Fruit fly (Drosophila melanogaster): ENCODE data around the gene CG3014.

Gene CG3014

DNA sequence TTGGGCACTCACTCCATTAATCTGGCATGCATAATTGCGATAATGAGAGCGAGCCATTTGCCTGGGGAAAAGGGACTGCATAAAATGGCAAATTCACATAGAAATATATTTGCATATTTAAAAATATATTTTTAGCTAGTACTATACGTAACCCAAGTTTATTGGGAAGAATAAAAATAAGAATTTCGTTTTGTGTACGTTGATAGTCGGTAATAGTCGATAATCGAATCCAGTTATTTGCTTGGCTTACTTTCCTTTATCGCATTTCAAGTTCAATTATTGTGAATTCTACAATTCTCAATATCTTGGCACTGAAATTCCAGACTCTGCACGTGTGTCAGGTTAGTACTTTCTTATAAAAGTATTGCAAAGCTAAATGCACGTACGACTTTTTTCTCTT lies at the start of gene CG3014:
Gene CG3014 (minus strand): TSS at position 101 of the 400 bp plus-strand sequence.
- TF ChIP-seq Hr96 (GFP tag; optimal IDR thresholded peaks at IDR 0.05), result no peak
- TF ChIP-seq CG12768 (GFP tag; optimal IDR thresholded peaks at IDR 0.05), result no peak
- no peak for TF ChIP-seq CG5204 (GFP tag; optimal IDR thresholded peaks at IDR 0.05)
- no peak for TF ChIP-seq CG1620 (GFP tag; optimal IDR thresholded peaks at IDR 0.05)
- no peak for TF ChIP-seq CG11617 (GFP tag; optimal IDR thresholded peaks at IDR 0.05)
- TF ChIP-seq cic (GFP tag; optimal IDR thresholded peaks at IDR 0.05), result no peak
- TF ChIP-seq CG33017 (tag; optimal IDR thresholded peaks at IDR 0.05), result no peak
- no peak for TF ChIP-seq Clk (GFP tag; optimal IDR thresholded peaks at IDR 0.05)
- no peak for TF ChIP-seq CG7045 (GFP tag; optimal IDR thresholded peaks at IDR 0.05)
- no peak for TF ChIP-seq bab1 (GFP tag; optimal IDR thresholded peaks at IDR 0.05)
- TF ChIP-seq tj (GFP tag; optimal IDR thresholded peaks at IDR 0.05), result no peak
- no peak for TF ChIP-seq kay (GFP tag; ENCODE audit: borderline replicate concordance)
- TF ChIP-seq CG7101 (tag; optimal IDR thresholded peaks at IDR 0.05), result no peak
- no peak for TF ChIP-seq Crg-1 (GFP tag; optimal IDR thresholded peaks at IDR 0.05)

DNA sequence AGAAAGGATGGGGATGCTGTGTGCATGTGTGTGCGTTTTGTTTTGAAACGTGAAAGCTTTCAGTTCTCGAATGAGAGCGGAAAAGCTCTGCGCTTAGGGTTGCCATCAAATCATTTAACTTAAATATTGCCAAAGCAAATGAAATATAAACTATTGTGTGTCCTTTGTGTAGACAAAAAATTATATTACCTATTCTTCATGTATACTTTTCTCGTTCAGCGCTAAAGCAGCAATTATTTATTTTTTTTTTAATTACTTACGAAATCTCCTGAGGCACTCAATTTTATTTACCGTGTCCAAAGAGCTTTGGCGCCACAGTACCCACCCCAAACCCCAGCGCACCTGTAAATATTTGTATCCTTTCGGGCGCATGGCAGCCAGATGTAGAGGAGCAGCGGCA lies 19.0 kb upstream of the CG3014 start:
- TF ChIP-seq Clk (GFP tag; optimal IDR thresholded peaks at IDR 0.05) (peak; percentile 52), CG5204 (GFP tag; optimal IDR thresholded peaks at IDR 0.05) (peak; percentile 32), CG7045 (GFP tag; optimal IDR thresholded peaks at IDR 0.05) (peak; percentile 36), Mnt (GFP tag; optimal IDR thresholded peaks at IDR 0.05) (peak; percentile 18), tj (GFP tag; optimal IDR thresholded peaks at IDR 0.05) (no peak), CG11617 (GFP tag; optimal IDR thresholded peaks at IDR 0.05) (peak; percentile 28), CG7101 (tag; optimal IDR thresholded peaks at IDR 0.05) (peak; percentile 34), toe (GFP tag; optimal IDR thresholded peaks at IDR 0.05) (peak; percentile 68), ovo (GFP tag; optimal IDR thresholded peaks at IDR 0.05) (no peak), CG14711 (tag; optimal IDR thresholded peaks at IDR 0.05) (peak; percentile 69), CG12768 (GFP tag; optimal IDR thresholded peaks at IDR 0.05) (peak; percentile 49), pad (GFP tag; optimal IDR thresholded peaks at IDR 0.05) (peak; percentile 2), Hr96 (GFP tag; optimal IDR thresholded peaks at IDR 0.05) (peak; percentile 43), Crg-1 (GFP tag; optimal IDR thresholded peaks at IDR 0.05) (no peak), kay (GFP tag; ENCODE audit: borderline replicate concordance) (no peak), CG33017 (tag; optimal IDR thresholded peaks at IDR 0.05) (peak; percentile 41), cnc (optimal IDR thresholded peaks at IDR 0.05) (no peak), CG1620 (GFP tag; optimal IDR thresholded peaks at IDR 0.05) (no peak), bab1 (GFP tag; optimal IDR thresholded peaks at IDR 0.05) (no peak), cic (GFP tag; optimal IDR thresholded peaks at IDR 0.05) (peak; percentile 88)

DNA sequence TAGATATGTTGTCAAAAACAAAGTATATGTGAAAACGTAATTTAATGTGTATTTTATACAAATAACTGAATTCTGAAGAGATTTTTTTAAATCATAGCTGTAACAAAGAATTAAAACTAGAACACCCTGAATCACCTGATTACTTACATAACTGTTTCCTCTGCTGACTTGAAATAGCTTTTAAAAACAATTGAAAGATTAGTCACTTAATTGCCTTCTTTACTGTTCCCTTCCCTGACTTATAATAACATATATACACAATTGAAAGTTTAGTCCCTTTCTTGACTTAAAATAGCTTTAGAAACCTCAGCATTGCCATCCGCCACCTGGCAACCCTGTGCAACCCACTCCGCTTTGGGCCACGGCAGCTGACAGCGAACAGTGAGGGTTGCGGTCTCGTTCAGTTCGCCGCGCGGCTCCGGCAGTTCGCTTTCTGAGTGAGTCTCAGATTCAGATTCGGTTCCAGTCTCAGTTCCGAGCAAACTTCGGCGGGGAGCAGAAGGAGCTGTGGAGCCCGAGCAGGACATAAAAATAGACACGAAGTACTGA lies 11.5 kb upstream of the CG3014 start, which contains the start of gene CG34384:
Gene CG34384 (plus strand): TSS at position 381 of the 549 bp plus-strand sequence.
- TF ChIP-seq toe (GFP tag; optimal IDR thresholded peaks at IDR 0.05) (peak; percentile 70), bab1 (GFP tag; optimal IDR thresholded peaks at IDR 0.05) (no peak), ovo (GFP tag; optimal IDR thresholded peaks at IDR 0.05) (no peak), Hr96 (GFP tag; optimal IDR thresholded peaks at IDR 0.05) (peak; percentile 42), pad (GFP tag; optimal IDR thresholded peaks at IDR 0.05) (peak; percentile 36), kay (GFP tag; ENCODE audit: borderline replicate concordance) (peak; percentile 32), CG33017 (tag; optimal IDR thresholded peaks at IDR 0.05) (peak; percentile 34), CG11617 (GFP tag; optimal IDR thresholded peaks at IDR 0.05) (peak; percentile 40), cic (GFP tag; optimal IDR thresholded peaks at IDR 0.05) (no peak), CG14711 (tag; optimal IDR thresholded peaks at IDR 0.05) (peak; percentile 22), tj (GFP tag; optimal IDR thresholded peaks at IDR 0.05) (peak; percentile 4), CG5204 (GFP tag; optimal IDR thresholded peaks at IDR 0.05) (peak; percentile 76), CG7045 (GFP tag; optimal IDR thresholded peaks at IDR 0.05) (peak; percentile 74), CG12768 (GFP tag; optimal IDR thresholded peaks at IDR 0.05) (peak; percentile 61)

DNA sequence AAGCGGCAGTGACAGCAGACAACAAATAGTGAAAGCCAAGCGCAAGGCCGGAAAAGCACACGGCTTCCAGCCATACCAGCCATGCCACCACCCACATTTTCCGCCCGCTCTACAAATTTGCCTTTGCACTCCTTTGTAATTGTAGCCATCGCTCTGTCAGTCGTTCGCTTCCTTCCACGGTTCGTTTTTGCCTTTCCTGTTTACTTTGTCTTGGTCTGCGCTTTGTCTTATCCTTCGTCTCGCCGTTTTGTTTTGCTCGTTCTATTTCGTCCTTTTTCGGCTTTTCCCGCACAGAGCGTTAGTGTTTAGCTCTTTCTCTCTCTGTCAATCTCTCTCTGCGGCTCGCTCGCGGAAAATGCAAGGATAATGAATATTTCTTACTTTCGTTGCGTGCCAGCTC lies 10.9 kb upstream of the CG3014 start:
- TF ChIP-seq CG5204 (GFP tag; optimal IDR thresholded peaks at IDR 0.05), result no peak
- TF ChIP-seq pad (GFP tag; optimal IDR thresholded peaks at IDR 0.05), result no peak
- no peak for TF ChIP-seq tj (GFP tag; optimal IDR thresholded peaks at IDR 0.05)

DNA sequence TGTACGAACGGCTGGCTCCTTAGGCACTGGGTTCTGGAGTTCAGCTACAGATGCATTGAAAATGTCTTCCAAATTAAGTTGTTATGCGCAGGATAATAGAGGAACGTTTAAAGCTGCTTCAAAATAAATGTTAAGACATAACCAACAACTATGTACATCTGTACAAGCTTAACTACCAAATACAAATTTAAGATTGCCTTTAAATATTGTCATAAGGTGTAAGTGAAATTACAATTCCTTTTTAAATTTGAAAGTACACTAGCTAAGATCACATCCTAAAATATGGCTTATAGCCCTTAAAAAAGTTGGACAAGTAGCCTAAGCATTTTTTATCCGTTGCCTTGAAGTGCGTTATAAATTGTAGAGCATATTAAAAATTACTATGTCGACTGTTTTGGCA lies 8.9 kb upstream of the CG3014 start, which contains the start of gene CG31473:
Gene CG31473 (plus strand): TSS at position 301 of the 400 bp plus-strand sequence.
- TF ChIP-seq CG11617 (GFP tag; optimal IDR thresholded peaks at IDR 0.05), result no peak

DNA sequence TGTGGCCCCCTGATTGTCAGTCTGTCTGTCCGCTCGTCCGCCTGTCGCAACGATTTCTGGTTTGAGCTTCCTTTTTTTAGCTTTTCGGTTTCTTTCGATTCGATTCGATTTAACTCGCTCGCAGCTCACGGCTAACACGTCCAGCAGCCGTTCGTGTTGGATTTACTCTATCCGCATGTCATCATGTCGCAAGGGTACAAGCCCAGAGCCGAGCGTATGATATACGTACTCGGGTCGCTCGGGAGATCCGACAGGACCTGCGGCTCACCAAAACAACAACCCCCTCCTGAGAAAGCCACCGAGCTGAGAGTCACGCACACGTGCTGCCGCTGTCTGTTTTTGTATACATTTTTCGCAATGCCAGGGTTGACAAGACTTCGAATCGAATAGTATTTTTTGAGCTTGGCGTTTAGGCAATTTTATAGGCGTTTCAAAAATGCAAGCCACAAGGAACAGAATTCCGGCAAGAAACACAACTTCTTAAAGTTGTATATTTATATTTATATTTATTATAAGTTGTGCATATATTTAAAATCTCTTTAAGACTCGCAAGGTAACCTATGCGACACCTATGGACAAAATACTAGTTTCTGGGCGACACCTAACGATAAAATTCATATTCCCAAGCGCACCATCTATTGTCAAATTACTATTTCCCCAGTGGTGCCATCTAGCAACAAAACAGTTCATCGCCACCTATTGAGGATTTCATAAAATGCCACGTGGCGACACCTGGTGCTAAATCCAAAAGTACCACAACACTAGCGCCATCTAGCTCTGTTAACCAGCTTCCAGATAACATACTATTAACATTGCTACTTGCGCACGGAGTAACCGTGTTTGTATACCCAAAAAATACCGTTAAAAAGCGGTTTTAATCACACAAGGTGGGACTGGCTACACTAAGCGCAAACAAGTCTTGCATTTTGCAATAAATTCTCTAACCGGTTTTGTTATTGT lies 7.3 kb upstream of the CG3014 start, which contains the start of the genes CG2993 and sgll:
Gene CG2993 (minus strand): TSS at position 353 of the 960 bp plus-strand sequence.
Gene sgll (plus strand): TSS at position 871 of the 960 bp plus-strand sequence.
- TF ChIP-seq bab1 (GFP tag; optimal IDR thresholded peaks at IDR 0.05) (peak; percentile 65), CG5204 (GFP tag; optimal IDR thresholded peaks at IDR 0.05) (peak; percentile 59), tj (GFP tag; optimal IDR thresholded peaks at IDR 0.05) (no peak), CG33017 (tag; optimal IDR thresholded peaks at IDR 0.05) (peak; percentile 39), CG1620 (GFP tag; optimal IDR thresholded peaks at IDR 0.05) (peak; percentile 96), Crg-1 (GFP tag; optimal IDR thresholded peaks at IDR 0.05) (peak; percentile 88), ovo (GFP tag; optimal IDR thresholded peaks at IDR 0.05) (peak; percentile 97), kay (GFP tag; ENCODE audit: borderline replicate concordance) (no peak), toe (GFP tag; optimal IDR thresholded peaks at IDR 0.05) (peak; percentile 85), Clk (GFP tag; optimal IDR thresholded peaks at IDR 0.05) (peak; percentile 20), CG12768 (GFP tag; optimal IDR thresholded peaks at IDR 0.05) (peak; percentile 55), CG7101 (tag; optimal IDR thresholded peaks at IDR 0.05) (peak; percentile 78), cic (GFP tag; optimal IDR thresholded peaks at IDR 0.05) (peak; percentile 27), cnc (optimal IDR thresholded peaks at IDR 0.05) (no peak), CG11617 (GFP tag; optimal IDR thresholded peaks at IDR 0.05) (peak; percentile 12), CG14711 (tag; optimal IDR thresholded peaks at IDR 0.05) (peak; percentile 54), CG7045 (GFP tag; optimal IDR thresholded peaks at IDR 0.05) (peak; percentile 61), pad (GFP tag; optimal IDR thresholded peaks at IDR 0.05) (peak; percentile 77), Mnt (GFP tag; optimal IDR thresholded peaks at IDR 0.05) (peak; percentile 86), Hr96 (GFP tag; optimal IDR thresholded peaks at IDR 0.05) (peak; percentile 92)
